Worm (Caenorhabditis elegans) whole organism, early embryonic: ENCODE data around the gene C34F11.8.
A peak's percentile ranks its signal among the peaks of the same experiment; 100 is the strongest.

Experiments used
- B0310.2 ChIP-seq: sonication (generic microtip); optimal IDR thresholded peaks from 2 replicates; lab custom pipeline; 2016; ENCODE audit warnings: mild to moderate bottlenecking, missing genetic modification characterization, missing compliant biosample characterization
- F13C5.2 ChIP-seq: sonication (generic microtip); optimal IDR thresholded peaks from 2 replicates; lab custom pipeline; 2017; ENCODE audit warnings: mild to moderate bottlenecking, missing genetic modification characterization, inconsistent platforms, missing compliant biosample characterization
- aly-1 ChIP-seq: sonication (generic microtip); optimal IDR thresholded peaks from 2 replicates; lab custom pipeline; 2016; ENCODE audit warnings: missing genetic modification characterization, missing compliant biosample characterization
- ama-1 ChIP-seq: fragments of 150-350 bp; optimal IDR thresholded peaks from 2 replicates; lab custom pipeline; 2014
- ceh-13 ChIP-seq: fragments of 200-800 bp; sonication (Bioruptor generic); optimal IDR thresholded peaks from 2 replicates; lab custom pipeline; 2018; ENCODE audit warnings: mild to moderate bottlenecking, missing genetic modification characterization, missing compliant biosample characterization
- ceh-36 ChIP-seq: sonication (generic microtip); optimal IDR thresholded peaks from 2 replicates; lab custom pipeline; 2016; ENCODE audit warnings: missing genetic modification characterization, inconsistent platforms, missing compliant biosample characterization
- ets-7 ChIP-seq: sonication (generic microtip); optimal IDR thresholded peaks from 2 replicates; lab custom pipeline; 2016; ENCODE audit warnings: missing genotype, missing genetic modification characterization, missing compliant biosample characterization
- flt-1 ChIP-seq: fragments of 200-800 bp; sonication (Bioruptor generic); IDR thresholded peaks from 2 replicates; pipeline ENCODE4 v1.3.6; 2022; ENCODE audit warnings: missing genetic modification characterization, missing compliant biosample characterization
- hmbx-1 ChIP-seq: sonication (generic microtip); optimal IDR thresholded peaks from 2 replicates; lab custom pipeline; 2016; ENCODE audit warnings: mild to moderate bottlenecking, missing genetic modification characterization, missing compliant biosample characterization
- hmg-4 ChIP-seq: fragments of 200-800 bp; sonication (Bioruptor generic); optimal IDR thresholded peaks from 2 replicates; lab custom pipeline; 2018; ENCODE audit warnings: mild to moderate bottlenecking, missing genetic modification characterization, missing compliant biosample characterization
- hnd-1 ChIP-seq: sonication (generic microtip); optimal IDR thresholded peaks from 2 replicates; lab custom pipeline; 2016; ENCODE audit warnings: missing genetic modification characterization, missing compliant biosample characterization
- pes-1 ChIP-seq: fragments of 200-800 bp; sonication (Bioruptor generic); IDR thresholded peaks from 2 replicates; pipeline ENCODE4 v1.3.6; 2022; ENCODE audit warnings: missing genetic modification reagents, missing genetic modification characterization, missing compliant biosample characterization
- scrt-1 ChIP-seq: fragments of 200-800 bp; sonication (Bioruptor generic); IDR thresholded peaks from 2 replicates; pipeline ENCODE4 v1.3.6; 2022; ENCODE audit warnings: missing genetic modification characterization, missing compliant biosample characterization
- sea-1 ChIP-seq: fragments of 200-800 bp; sonication (Bioruptor generic); conservative IDR thresholded peaks from 2 replicates; pipeline ENCODE4 v1.3.6; 2022; ENCODE audit warnings: missing genetic modification characterization, missing compliant biosample characterization
- tbx-11 ChIP-seq: fragments of 200-800 bp; sonication (Bioruptor generic); IDR thresholded peaks from 2 replicates; pipeline ENCODE4 v1.3.6; 2022; ENCODE audit warnings: missing genetic modification characterization, missing compliant biosample characterization
- tbx-37 ChIP-seq: fragments of 200-800 bp; sonication (Bioruptor generic); conservative IDR thresholded peaks from 2 replicates; pipeline ENCODE4 v1.3.6; 2022; ENCODE audit warnings: missing genetic modification reagents, missing genetic modification characterization, missing compliant biosample characterization
- tra-4 ChIP-seq: sonication (generic microtip); optimal IDR thresholded peaks from 2 replicates; lab custom pipeline; 2017; ENCODE audit warnings: missing genetic modification characterization, missing compliant biosample characterization

Gene C34F11.8

DNA sequence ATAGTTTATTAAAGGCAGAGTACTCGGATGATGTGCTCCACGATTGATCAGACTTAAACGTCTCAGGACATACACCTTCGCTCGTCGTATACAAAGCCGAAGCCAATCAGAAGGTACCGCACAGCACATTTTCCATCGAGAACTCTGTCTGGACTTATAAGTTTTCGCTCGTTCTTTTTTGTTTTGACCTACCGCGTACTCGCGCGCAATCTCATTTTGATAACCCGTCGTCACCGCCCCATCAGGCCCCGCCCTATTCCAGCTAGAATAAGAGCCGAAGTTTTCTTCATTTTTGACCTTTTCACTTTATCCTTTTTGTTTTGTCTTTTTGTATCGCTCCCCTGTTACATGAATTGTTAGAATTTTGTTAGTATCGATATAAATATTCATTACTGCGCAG, 18.8 kb upstream of the C34F11.8 start, which contains the start of gene EGAP2.2:
EGAP2.2 (plus strand) TSS at position 301 of the 400 bp plus-strand sequence.
- TF ChIP-seq ceh-36 (tag; lab: Kevin White, UChicago) (no peak), tbx-37 (no peak), pes-1 (GFP tag; lab: Robert Waterston, UW) (no peak), tbx-11 (GFP tag; lab: Robert Waterston, UW) (no peak), tra-4 (tag; lab: Kevin White, UChicago) (no peak), ama-1 (lab: Kevin White, UChicago) (no peak), B0310.2 (tag; lab: Kevin White, UChicago) (no peak), scrt-1 (GFP tag; lab: Robert Waterston, UW) (no peak), flt-1 (GFP tag; lab: Robert Waterston, UW) (no peak), sea-1 (no peak), hmbx-1 (tag; lab: Kevin White, UChicago) (no peak), ets-7 (no peak), F13C5.2 (no peak), hnd-1 (no peak), hmg-4 (GFP tag; lab: Kevin White, UChicago) (no peak), aly-1 (no peak), ceh-13 (GFP tag; lab: Kevin White, UChicago) (no peak)

DNA sequence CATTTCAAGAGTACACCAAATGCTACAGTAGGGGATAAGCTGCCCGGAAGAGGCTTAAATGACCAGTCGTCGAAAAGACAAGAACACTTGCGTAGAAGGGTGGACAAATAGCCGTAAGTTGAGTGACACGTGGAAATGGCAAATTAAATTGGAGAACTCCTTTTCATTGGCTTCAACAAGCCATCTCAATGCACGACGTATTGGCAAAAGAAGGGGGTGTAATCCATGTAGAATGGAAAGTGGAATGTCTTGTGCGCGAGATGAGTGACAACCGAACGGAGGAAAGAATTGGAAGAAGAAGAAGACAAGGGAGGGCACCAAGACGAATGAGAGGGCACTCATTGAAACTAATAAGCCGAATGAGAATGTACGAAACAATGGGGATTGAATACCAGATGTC, 17.9 kb upstream of the C34F11.8 start:
- TF ChIP-seq flt-1 (GFP tag; lab: Robert Waterston, UW) (no peak), hmg-4 (GFP tag; lab: Kevin White, UChicago) (peak; percentile 46)

DNA sequence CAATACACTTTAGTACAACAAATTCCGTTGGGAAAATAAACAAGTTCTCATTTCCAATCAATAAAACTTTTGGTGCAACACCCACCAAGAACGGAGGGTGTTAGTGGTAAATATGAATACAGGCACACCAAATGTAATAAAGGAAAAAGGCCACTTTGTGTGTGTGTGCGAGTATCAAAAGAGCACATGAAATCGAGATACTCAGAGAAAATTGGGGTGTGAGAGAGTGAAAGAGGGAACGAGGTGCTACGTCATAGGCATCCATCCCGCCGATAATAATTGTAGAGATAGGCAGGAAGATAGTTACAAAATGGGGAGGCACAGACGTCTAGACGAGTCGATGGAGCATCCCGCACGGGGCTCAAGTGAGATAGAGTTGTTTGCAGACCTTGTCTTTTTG, 17.0 kb upstream of the C34F11.8 start:
- TF ChIP-seq pes-1 (GFP tag; lab: Robert Waterston, UW) (no peak), hmg-4 (GFP tag; lab: Kevin White, UChicago) (peak; percentile 48)

DNA sequence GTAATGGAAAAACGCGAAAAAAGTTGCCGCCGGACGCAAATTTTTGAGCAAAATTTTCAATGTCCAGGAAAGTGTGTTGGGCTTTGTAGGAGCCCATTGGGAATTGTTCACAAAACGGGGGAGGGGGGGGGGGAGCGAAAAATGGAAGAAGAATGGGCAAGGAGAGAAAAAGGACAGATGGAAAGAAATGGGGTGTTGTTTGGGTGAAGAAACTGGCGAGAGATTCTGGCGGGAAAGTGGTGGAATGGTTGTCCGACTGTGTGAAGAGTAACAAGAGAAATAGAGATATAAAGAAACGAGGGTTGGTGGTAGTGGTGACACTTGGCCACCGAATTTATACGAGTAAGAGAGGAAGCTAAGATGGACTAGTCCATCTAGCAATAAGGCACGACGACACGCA, 15.5 kb upstream of the C34F11.8 start:
- TF ChIP-seq pes-1 (GFP tag; lab: Robert Waterston, UW) (no peak), tbx-11 (GFP tag; lab: Robert Waterston, UW) (no peak), F13C5.2 (peak; percentile 4), hmg-4 (GFP tag; lab: Kevin White, UChicago) (peak; percentile 69)

DNA sequence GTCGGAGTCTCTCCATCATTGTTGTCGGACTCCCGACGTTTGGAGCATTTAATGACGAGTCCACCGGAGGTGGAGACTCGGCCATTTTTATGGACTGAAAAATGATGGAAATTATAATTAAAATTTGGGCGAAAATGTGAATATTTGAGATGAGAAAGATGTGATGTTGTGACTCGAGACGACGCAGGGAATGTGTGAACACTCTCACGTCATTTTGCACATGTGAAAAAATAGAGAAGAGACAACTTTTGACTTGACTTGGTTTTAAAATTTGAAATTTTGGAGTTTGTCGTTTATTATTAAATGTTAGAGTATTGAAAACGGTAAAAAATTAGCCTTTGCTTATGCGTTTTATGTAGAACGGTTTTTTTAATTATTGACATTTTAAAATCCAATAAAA, 14.5 kb upstream of the C34F11.8 start, which contains the start of gene dsh-1:
dsh-1 (minus strand) TSS at position 101 of the 400 bp plus-strand sequence.
- TF ChIP-seq pes-1 (GFP tag; lab: Robert Waterston, UW), result no peak
- no peak for TF ChIP-seq aly-1
- no peak for TF ChIP-seq flt-1 (GFP tag; lab: Robert Waterston, UW)
- no peak for TF ChIP-seq tbx-11 (GFP tag; lab: Robert Waterston, UW)
- no peak for TF ChIP-seq hmbx-1 (tag; lab: Kevin White, UChicago)
- TF ChIP-seq tra-4 (tag; lab: Kevin White, UChicago), result no peak
- no peak for TF ChIP-seq B0310.2 (tag; lab: Kevin White, UChicago)
- TF ChIP-seq ets-7, result no peak
- no peak for TF ChIP-seq ceh-13 (GFP tag; lab: Kevin White, UChicago)
- TF ChIP-seq hnd-1, result no peak
- no peak for TF ChIP-seq ama-1 (lab: Kevin White, UChicago)
- TF ChIP-seq sea-1, result no peak
- TF ChIP-seq tbx-37, result no peak
- TF ChIP-seq ceh-36 (tag; lab: Kevin White, UChicago), result no peak
- TF ChIP-seq hmg-4 (GFP tag; lab: Kevin White, UChicago), result no peak
- no peak for TF ChIP-seq scrt-1 (GFP tag; lab: Robert Waterston, UW)

DNA sequence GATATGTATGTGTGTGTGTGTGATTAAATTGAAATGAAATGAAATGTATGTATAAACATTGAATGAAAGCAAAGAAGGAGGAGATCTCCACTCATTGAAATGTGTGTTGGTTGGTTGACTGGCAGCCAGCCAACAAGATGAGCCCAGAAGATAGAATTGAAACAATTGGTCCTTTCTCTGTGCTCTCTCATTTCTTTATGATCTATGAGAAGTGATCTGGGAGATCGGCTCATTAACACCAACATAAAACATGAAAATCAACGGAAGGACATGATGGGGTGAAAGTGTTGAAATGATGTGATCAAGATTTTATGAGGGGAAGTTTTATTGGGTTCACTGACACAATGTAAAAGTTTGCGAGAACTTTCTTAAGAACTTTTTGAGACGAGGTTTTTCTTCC, 12.1 kb upstream of the C34F11.8 start:
- TF ChIP-seq tbx-11 (GFP tag; lab: Robert Waterston, UW) (no peak), ets-7 (no peak), flt-1 (GFP tag; lab: Robert Waterston, UW) (no peak), F13C5.2 (no peak), hnd-1 (no peak), hmbx-1 (tag; lab: Kevin White, UChicago) (no peak), ama-1 (lab: Kevin White, UChicago) (no peak), scrt-1 (GFP tag; lab: Robert Waterston, UW) (no peak), sea-1 (no peak), tbx-37 (no peak), aly-1 (no peak)

DNA sequence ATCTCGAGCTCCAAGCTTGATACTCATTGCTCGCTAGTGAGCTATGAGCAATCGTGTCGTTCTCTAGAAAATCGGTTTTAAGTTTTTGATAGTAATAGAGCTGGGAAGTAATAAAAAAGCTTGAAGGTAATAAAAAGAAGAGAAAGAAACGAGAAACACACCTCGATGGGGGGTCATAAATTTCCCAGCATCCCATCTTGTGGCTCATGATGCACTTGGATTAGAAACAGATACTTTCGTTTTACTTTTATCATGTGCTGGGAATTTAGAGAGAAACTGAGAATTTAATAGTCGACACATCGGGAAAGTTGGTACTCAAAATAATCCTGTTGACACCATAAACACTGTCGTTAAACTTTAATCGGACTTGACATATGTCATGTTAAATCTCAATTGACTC, 9.9 kb upstream of the C34F11.8 start:
- TF ChIP-seq hnd-1, result no peak
- TF ChIP-seq B0310.2 (tag; lab: Kevin White, UChicago), result no peak
- no peak for TF ChIP-seq scrt-1 (GFP tag; lab: Robert Waterston, UW)
- no peak for TF ChIP-seq tbx-37

DNA sequence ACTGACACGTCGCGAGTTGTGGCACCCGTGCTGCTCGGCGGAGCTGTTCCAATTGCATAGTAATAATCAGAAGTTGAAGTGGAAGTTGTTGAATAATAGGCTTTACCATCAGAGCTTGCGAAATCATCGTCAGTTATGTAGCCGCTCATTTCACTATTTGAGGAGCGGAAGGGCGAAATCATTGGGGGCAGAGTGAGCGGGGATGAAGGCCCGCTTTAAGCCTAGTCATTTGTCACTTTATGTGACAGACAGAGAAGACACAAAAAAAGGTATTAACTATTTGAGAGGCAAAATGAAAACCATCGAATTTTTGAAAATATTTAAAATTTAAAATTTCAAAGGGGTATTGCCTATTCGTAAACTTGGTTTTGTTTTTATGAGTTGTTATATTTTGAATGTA, 7.6 kb upstream of the C34F11.8 start:
- TF ChIP-seq flt-1 (GFP tag; lab: Robert Waterston, UW) (no peak), hmg-4 (GFP tag; lab: Kevin White, UChicago) (no peak), scrt-1 (GFP tag; lab: Robert Waterston, UW) (no peak), B0310.2 (tag; lab: Kevin White, UChicago) (no peak), sea-1 (no peak), ceh-13 (GFP tag; lab: Kevin White, UChicago) (no peak)

DNA sequence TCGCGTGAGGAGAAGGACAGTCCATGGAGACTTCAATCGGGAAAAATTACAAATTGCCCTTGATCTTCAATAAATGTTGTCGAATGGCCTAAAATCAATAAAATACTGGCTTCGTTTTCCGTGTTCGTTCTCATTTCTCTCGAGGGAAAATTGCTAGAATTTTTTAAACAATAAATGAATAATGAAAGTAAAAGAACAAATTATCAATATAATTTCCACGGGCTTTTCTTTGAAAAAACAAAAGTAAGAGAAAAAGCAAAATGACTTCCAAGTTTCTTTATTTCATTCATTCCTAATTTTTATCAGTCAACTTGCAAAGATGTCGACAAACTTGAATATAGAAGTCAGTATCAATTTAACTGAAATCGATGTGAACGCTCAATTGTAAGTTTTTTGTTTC, 1.9 kb upstream of the C34F11.8 start, which contains the start of gene C34F11.1:
C34F11.1 (plus strand) TSS at position 301 of the 400 bp plus-strand sequence.
- TF ChIP-seq pes-1 (GFP tag; lab: Robert Waterston, UW), result no peak
- no peak for TF ChIP-seq F13C5.2
